Fruit fly (Drosophila melanogaster): ENCODE results near the gene CG12684.

The CG12684 gene

dm6 chrX:4553999-4554398 lies 17.7 kb downstream of the CG12684 start, which contains the start of gene CG11444 (continued):
- peak; percentile 2 for TF ChIP-seq NC2β (GFP tag; optimal IDR thresholded peaks at IDR 0.05)
- no peak for TF ChIP-seq CG14441 (GFP tag; IDR thresholded peaks at IDR 0.05)
- TF ChIP-seq MESR4 (GFP tag; optimal IDR thresholded peaks at IDR 0.05), result peak; percentile 80
- TF ChIP-seq knrl (GFP tag; IDR thresholded peaks at IDR 0.05; ENCODE audit: partially characterized antibody), result peak; percentile 29; the same call in 1 of the 3 replicates
- no peak for TF ChIP-seq Hey (tag; optimal IDR thresholded peaks at IDR 0.05)
- TF ChIP-seq CG5180 (GFP tag; optimal IDR thresholded peaks at IDR 0.05), result no peak
- no peak for TF ChIP-seq CG16813 (GFP tag; IDR thresholded peaks at IDR 0.05; ENCODE audit: partially characterized antibody)
- TF ChIP-seq grau (tag; optimal IDR thresholded peaks at IDR 0.05), result peak; percentile 25
- TF ChIP-seq Abd-B (GFP tag; optimal IDR thresholded peaks at IDR 0.05), result peak; percentile 5
- TF ChIP-seq D19B (GFP tag; optimal IDR thresholded peaks at IDR 0.05), result no peak
- TF ChIP-seq CG6813 (GFP tag; optimal IDR thresholded peaks at IDR 0.05), result no peak
- TF ChIP-seq hbn (GFP tag; IDR thresholded peaks at IDR 0.05; ENCODE audit: partially characterized antibody), result no peak
- peak; percentile 47 for TF ChIP-seq CG12391 (tag; optimal IDR thresholded peaks at IDR 0.05)
- no peak for TF ChIP-seq corto (GFP tag; optimal IDR thresholded peaks at IDR 0.05)
- no peak for TF ChIP-seq CG8478 (optimal IDR thresholded peaks at IDR 0.05)
- TF ChIP-seq Awh (GFP tag; IDR thresholded peaks at IDR 0.05), result no peak
- no peak for TF ChIP-seq CG12104 (GFP tag; optimal IDR thresholded peaks at IDR 0.05)
- TF ChIP-seq wor (GFP tag; IDR thresholded peaks at IDR 0.05), result no peak
- peak; percentile 37 for TF ChIP-seq tin (GFP tag; optimal IDR thresholded peaks at IDR 0.05)
- no peak for TF ChIP-seq CG6254 (GFP tag; optimal IDR thresholded peaks at IDR 0.05)
- TF ChIP-seq ac (GFP tag; optimal IDR thresholded peaks at IDR 0.05), result no peak
- TF ChIP-seq CG3838 (GFP tag; optimal IDR thresholded peaks at IDR 0.05), result no peak
- no peak for TF ChIP-seq Dll (GFP tag; IDR thresholded peaks at IDR 0.05; ENCODE audit: partially characterized antibody)
- TF ChIP-seq Mad (GFP tag; optimal IDR thresholded peaks at IDR 0.05), result peak; percentile 24
- peak; percentile 96 for TF ChIP-seq gfzf (GFP tag; optimal IDR thresholded peaks at IDR 0.05)
- TF ChIP-seq fru (optimal IDR thresholded peaks at IDR 0.05), result no peak
- TF ChIP-seq Xbp1 (GFP tag; optimal IDR thresholded peaks at IDR 0.05), result peak; percentile 61
- TF ChIP-seq TFAM (GFP tag; optimal IDR thresholded peaks at IDR 0.05), result no peak
- TF ChIP-seq kay (GFP tag; optimal IDR thresholded peaks at IDR 0.05), result peak; percentile 18
- TF ChIP-seq CG1602 (GFP tag; optimal IDR thresholded peaks at IDR 0.05), result no peak
- no peak for TF ChIP-seq nerfin-2 (GFP tag; IDR thresholded peaks at IDR 0.05; ENCODE audit: partially characterized antibody)
- no peak for TF ChIP-seq Lpt (GFP tag; optimal IDR thresholded peaks at IDR 0.05)
- no peak for TF ChIP-seq CG2875 (GFP tag; optimal IDR thresholded peaks at IDR 0.05)
- no peak for TF ChIP-seq Trl (optimal IDR thresholded peaks at IDR 0.05)
- peak; percentile 53 for TF ChIP-seq Trl (GFP tag; optimal IDR thresholded peaks at IDR 0.05)
- TF ChIP-seq CG14860 (GFP tag; IDR thresholded peaks at IDR 0.05; ENCODE audit: partially characterized antibody), result no peak
- TF ChIP-seq H2.0 (GFP tag; IDR thresholded peaks at IDR 0.05), result no peak
- TF ChIP-seq Spps (tag; optimal IDR thresholded peaks at IDR 0.05), result no peak
- no peak for TF ChIP-seq salm (tag; optimal IDR thresholded peaks at IDR 0.05)
- TF ChIP-seq sisA (GFP tag; IDR thresholded peaks at IDR 0.05), result no peak
- peak; percentile 4 for TF ChIP-seq jumu (GFP tag; optimal IDR thresholded peaks at IDR 0.05)
- TF ChIP-seq bigmax (GFP tag; optimal IDR thresholded peaks at IDR 0.05), result no peak
- peak; percentile 52; the same call in 1 of the 3 replicates for TF ChIP-seq Opbp (GFP tag; IDR thresholded peaks at IDR 0.05; ENCODE audit: partially characterized antibody)
- peak; percentile 24 for TF ChIP-seq eyg (GFP tag; optimal IDR thresholded peaks at IDR 0.05)
- peak; percentile 42 for TF ChIP-seq Meics (GFP tag; optimal IDR thresholded peaks at IDR 0.05)
- TF ChIP-seq Atf6 (GFP tag; IDR thresholded peaks at IDR 0.05), result 0 out of 2 replicates have a peak, but pooled peaks have one; percentile 9
- no peak for TF ChIP-seq al (GFP tag; IDR thresholded peaks at IDR 0.05)
- TF ChIP-seq Aef1 (GFP tag; IDR thresholded peaks at IDR 0.05), result no peak
- no peak for TF ChIP-seq wdn (GFP tag; IDR thresholded peaks at IDR 0.05)
- no peak for TF ChIP-seq CG14965 (GFP tag; optimal IDR thresholded peaks at IDR 0.05; ENCODE audit: borderline replicate concordance)
- TF ChIP-seq CG1832 (GFP tag; optimal IDR thresholded peaks at IDR 0.05), result no peak
- no peak for TF ChIP-seq Neu2 (GFP tag; optimal IDR thresholded peaks at IDR 0.05; ENCODE audit: borderline replicate concordance)

Measured in whole organism, embryonic.